Fruit fly (Drosophila melanogaster) S2 (cell line): ENCODE measurements around the gene CG32720.

Experiments
- CG8478 ChIP-seq: fragments of >200 bp; optimal IDR thresholded peaks from 2 replicates; lab custom pipeline; 2018
- CTCF ChIP-seq, 2 experiments: fragments of >200 bp; optimal IDR thresholded peaks; 2 replicates each; lab custom pipeline; 2018

DNA sequence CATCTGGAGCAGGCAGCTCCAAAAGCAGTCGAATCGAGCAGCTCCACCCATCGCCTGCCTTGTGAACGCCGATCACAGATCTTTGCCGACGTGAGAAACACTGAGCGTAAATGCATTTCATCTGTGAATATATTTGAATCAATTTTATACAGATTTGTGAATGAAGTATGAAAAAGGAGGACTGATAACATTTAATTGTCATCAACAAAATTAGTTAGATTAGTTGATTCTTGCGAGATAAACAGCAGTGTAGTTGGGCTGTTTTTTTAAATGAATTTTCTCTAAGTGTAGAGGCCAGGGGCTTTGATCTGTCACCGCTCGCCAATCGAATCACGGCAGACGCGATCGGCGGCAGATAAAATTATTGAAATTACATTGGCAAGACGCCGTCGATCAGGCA lies 6.6 kb downstream of the CG32720 start:
- TF ChIP-seq CTCF (optimal IDR thresholded peaks at IDR 0.05; lab: Kevin White, UChicago) = no peak
- no peak for TF ChIP-seq CG8478 (lab: Kevin White, UChicago)
